Fruit fly (Drosophila melanogaster) ovary, adult (tissue): ENCODE measurements around the gene dnd.

Source experiments
- CG17801 ChIP-seq: fragments of 200-800 bp; optimal IDR thresholded peaks from 2 replicates; lab custom pipeline; 2019; ENCODE audit warnings: missing biosample characterization, mild to moderate bottlenecking, missing genetic modification characterization, moderate library complexity; ENCODE audit not compliant: partially characterized antibody

Gene dnd

DNA sequence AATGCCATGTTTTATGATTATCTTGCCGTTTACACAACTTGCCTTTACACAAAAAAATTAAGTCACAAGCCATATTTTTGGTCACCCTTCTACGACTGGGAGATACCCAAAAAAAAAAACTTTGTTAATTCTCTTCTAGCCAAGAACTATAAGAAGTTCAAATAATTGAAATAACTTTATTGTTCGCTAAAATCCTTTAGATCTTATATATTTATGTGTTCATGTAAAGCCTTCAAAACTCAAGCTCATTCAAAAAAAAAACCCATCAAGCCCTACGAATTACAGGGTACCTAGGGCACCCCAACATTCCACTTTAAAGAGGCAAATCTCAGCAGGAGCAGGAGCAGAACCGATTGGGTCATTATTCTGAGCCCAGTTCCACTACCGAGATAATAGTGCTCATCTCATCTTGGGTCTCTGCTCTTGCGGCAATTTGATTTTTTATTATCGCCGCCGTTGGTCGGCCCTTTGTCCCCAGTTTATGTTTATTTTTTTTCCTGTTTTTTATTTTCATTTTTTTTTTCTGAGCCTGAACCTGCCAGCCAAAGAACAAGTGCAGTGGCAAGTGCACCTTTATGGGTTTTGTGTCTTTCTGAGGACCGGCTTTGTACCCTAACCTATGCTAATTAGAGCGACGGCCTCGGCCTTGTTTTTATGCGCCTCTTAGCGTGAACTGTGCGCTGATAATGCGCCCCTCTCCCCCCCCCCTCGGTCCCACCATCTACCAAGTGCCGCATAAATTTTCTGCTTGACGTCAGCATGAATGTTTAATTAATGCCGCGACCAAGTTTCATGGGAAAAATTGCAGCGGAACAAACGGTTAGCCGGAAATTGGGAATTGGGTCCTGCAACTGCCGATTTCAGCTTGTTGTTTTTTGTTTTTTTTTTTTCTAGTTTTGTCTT lies 45.4 kb downstream of the dnd start:
- no peak for TF ChIP-seq CG17801 (GFP tag; lab: Kevin White, UChicago)

DNA sequence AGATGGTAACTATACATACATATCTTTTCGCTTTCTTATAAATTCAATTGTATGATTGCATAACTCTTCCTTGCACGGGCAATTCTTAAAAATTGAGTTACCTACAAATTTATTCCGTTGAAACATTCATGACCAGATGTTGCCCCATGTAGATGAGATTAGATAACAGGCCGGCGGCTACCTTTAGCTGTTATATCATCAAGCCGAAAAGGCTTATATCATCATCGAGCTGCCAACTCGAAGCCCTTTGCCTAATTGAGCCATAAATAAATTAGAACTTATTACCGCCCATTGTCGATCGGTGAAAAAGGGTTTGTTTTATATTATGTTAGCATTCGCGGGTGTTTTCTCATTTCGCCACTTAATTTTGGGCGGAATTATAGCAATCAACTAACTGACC lies 46.7 kb downstream of the dnd start:
- no peak for TF ChIP-seq CG17801 (GFP tag; lab: Kevin White, UChicago)

DNA sequence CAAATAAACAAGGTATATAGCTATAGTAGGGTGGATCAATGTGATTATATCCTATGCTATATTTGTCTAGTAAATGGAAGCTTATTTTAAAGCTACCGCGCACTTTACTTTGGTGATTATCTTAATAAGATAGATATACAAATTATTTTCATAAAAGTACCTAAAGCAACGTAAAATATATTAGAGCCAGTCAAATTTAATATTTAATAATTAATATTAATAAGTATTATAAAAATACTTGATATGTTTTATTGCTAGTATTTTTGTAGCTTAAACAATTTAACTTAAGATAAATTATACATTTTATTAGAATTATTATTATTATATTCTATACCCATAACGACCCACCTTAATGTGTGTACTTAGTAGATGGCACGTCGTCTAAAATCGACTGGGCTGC lies 47.5 kb downstream of the dnd start:
- TF ChIP-seq CG17801 (GFP tag; lab: Kevin White, UChicago): peak; percentile 92

DNA sequence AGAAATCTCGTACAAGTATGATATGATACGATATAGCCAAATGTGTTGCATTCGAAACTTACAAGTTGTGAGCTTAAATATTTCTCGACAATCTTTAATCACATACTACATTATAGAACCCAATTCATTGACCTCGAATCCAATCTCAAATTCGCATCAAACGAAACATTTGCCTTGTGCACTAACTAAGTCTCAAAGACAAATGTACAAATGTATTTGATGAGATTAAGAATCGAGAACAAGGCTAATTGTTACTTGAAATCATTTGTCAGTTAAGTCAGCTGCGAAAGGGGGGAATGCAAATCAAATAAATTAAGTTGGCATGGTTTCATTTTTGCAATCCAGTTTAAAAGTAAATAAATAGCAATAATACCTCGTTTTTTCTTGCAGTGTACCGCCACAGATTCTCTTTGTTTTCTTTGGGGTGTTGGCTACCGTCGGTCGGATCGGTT lies 48.6 kb downstream of the dnd start:
- TF ChIP-seq CG17801 (GFP tag; lab: Kevin White, UChicago): no peak

DNA sequence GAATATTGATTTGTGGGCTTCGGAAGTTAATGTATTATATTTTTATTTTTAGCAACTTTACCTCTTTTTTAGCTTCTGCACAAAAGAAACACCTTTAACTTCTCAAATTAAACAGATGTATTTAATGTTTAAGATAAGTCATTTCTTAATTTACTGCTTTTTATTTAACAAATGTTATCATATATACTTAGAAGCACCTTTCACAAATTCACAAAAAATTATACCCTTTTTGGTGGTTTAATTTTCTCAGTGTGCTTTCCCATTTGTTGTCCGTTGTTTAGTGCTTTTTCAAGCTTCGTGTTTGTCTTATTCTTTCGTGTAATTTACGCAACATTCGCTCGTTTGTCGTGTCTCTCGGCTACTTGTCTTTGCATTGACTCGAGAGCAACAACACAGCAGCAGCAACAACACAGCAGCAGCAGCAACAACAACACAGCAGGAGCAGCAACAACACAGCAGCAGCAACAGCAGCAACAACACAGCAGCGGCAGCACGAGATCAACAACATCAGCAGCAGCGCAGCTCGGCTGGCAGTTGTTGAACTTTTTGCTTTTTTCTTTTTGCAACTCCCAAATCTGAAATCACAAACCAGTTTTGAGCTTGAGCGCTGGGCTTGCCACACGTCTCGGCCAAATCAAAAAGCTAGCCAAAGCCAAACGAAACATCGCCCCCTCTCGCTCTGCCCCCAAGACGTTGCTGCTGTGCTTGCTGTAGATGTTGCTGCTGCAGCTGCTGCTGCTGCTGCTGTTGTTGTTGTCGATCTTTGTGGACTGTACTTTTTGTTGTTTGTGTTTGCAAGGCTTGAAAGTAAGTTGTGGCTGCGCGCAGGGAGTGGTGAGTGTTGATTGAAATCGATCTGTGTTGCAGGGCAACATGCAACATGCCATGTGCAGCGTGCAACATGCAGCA lies 49.8 kb downstream of the dnd start:
- TF ChIP-seq CG17801 (GFP tag; lab: Kevin White, UChicago): no peak

DNA sequence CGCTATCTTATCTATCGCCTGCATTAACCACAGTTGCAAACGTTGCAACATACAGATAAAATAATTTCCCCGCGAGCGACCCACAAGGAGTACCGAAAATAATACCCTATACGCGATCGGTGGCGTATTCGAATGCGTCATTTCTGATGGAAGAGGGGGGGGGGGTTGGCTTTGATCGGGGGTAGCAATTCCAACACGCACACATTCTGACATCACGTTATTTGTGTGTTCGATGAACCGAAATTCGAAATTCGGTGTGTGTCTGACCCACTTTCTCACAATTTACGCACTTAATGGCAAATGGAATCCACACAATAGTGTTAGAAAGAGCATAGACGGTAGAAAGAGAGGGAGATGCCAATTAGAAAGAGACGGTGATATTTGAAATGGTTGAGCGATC lies 50.5 kb downstream of the dnd start:
- no peak for TF ChIP-seq CG17801 (GFP tag; lab: Kevin White, UChicago)

DNA sequence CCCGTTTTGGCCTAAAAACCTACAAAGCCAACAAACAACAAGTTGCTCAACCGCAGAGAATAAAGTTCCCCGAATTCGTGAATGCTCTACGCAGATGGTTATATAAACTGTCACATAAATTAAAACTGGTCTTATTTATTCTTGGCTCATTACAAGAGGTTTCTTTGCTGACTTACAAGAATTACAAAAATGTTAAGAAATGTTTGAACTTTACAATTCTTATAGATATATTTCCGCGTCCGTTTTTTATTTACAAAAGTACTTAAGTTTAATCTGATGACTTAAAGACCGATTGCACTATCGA lies 51.0 kb downstream of the dnd start:
- no peak for TF ChIP-seq CG17801 (GFP tag; lab: Kevin White, UChicago)
